Fruit fly (Drosophila melanogaster) whole organism, prepupa: ENCODE results near the gene strat.

Source experiments
- CG10631 ChIP-seq: fragments of 200-800 bp; sonication (Bioruptor generic); optimal IDR thresholded peaks from 2 replicates; lab custom pipeline; 2016; ENCODE audit warnings: missing biosample characterization, missing genetic modification characterization
- CG10669 ChIP-seq: fragments of 200-800 bp; sonication (Bioruptor generic); optimal IDR thresholded peaks from 3 replicates; lab custom pipeline; 2018; ENCODE audit warnings: missing biosample characterization, mild to moderate bottlenecking, missing genetic modification characterization, moderate library complexity
- CG11294 ChIP-seq: fragments of 200-800 bp; sonication (Bioruptor generic); IDR thresholded peaks from 2 replicates; pipeline ENCODE4 v1.3.6; 2022; ENCODE audit warnings: missing biosample characterization, missing genetic modification characterization
- CG11902 ChIP-seq: fragments of 200-800 bp; sonication (Bioruptor generic); optimal IDR thresholded peaks from 3 replicates; lab custom pipeline; 2016; ENCODE audit warnings: missing biosample characterization, missing genetic modification characterization
- CG15336 ChIP-seq: fragments of 200-800 bp; sonication (Bioruptor generic); IDR thresholded peaks from 2 replicates; pipeline ENCODE4 v1.3.6; 2022; ENCODE audit warnings: missing biosample characterization, missing genetic modification characterization
- CG1621 ChIP-seq: fragments of 200-800 bp; sonication (Bioruptor generic); optimal IDR thresholded peaks from 3 replicates; lab custom pipeline; 2018; ENCODE audit warnings: missing biosample characterization, mild to moderate bottlenecking, missing genetic modification characterization
- CG16779 ChIP-seq: fragments of 200-800 bp; sonication (Bioruptor generic); optimal IDR thresholded peaks from 3 replicates; lab custom pipeline; 2017; ENCODE audit warnings: missing biosample characterization, mild to moderate bottlenecking, missing genetic modification characterization
- CG32006 ChIP-seq: fragments of 200-800 bp; sonication (Bioruptor generic); optimal IDR thresholded peaks from 3 replicates; lab custom pipeline; 2017; ENCODE audit warnings: missing biosample characterization, mild to moderate bottlenecking, missing genetic modification characterization
- CG34406 ChIP-seq: fragments of 200-800 bp; sonication (Bioruptor generic); optimal IDR thresholded peaks from 3 replicates; lab custom pipeline; 2016; ENCODE audit warnings: missing biosample characterization, missing genetic modification characterization
- CG3919 ChIP-seq: fragments of 200-800 bp; sonication (Bioruptor generic); optimal IDR thresholded peaks from 3 replicates; lab custom pipeline; 2016; ENCODE audit warnings: missing biosample characterization, missing genetic modification characterization
- CG4318 ChIP-seq: fragments of 200-800 bp; sonication (Bioruptor generic); optimal IDR thresholded peaks from 3 replicates; lab custom pipeline; 2017; ENCODE audit warnings: missing biosample characterization, mild to moderate bottlenecking, missing genetic modification characterization
- CG6792 ChIP-seq: fragments of 200-800 bp; sonication (Bioruptor generic); optimal IDR thresholded peaks from 3 replicates; lab custom pipeline; 2016; ENCODE audit warnings: missing biosample characterization, missing genetic modification characterization
- CG6808 ChIP-seq: fragments of 200-800 bp; sonication (Bioruptor generic); optimal IDR thresholded peaks from 3 replicates; lab custom pipeline; 2017; ENCODE audit warnings: missing biosample characterization, missing genetic modification characterization, mild to moderate bottlenecking, moderate library complexity, missing genetic modification reagents
- CG6854 ChIP-seq: fragments of 200-800 bp; sonication (Bioruptor generic); optimal IDR thresholded peaks from 2 replicates; lab custom pipeline; 2017; ENCODE audit warnings: missing biosample characterization, mild to moderate bottlenecking, missing genetic modification characterization
- CG7368 ChIP-seq: fragments of 200-800 bp; sonication (Bioruptor generic); optimal IDR thresholded peaks from 3 replicates; lab custom pipeline; 2016; ENCODE audit warnings: missing biosample characterization, missing genetic modification characterization
- CG8119 ChIP-seq: fragments of 200-800 bp; sonication (Bioruptor generic); IDR thresholded peaks from 3 replicates; pipeline ENCODE4 v1.3.6; 2022; ENCODE audit warnings: missing biosample characterization, missing genetic modification characterization
- CG8319 ChIP-seq: fragments of 200-800 bp; sonication (Bioruptor generic); optimal IDR thresholded peaks from 3 replicates; lab custom pipeline; 2016; ENCODE audit warnings: missing biosample characterization, missing genetic modification characterization
- CG9139 ChIP-seq: fragments of 200-800 bp; sonication (Bioruptor generic); optimal IDR thresholded peaks from 3 replicates; lab custom pipeline; 2017; ENCODE audit warnings: missing biosample characterization, mild to moderate bottlenecking, missing genetic modification characterization
- Eip78C ChIP-seq: fragments of 200-800 bp; sonication (Bioruptor generic); peaks from one replicate; lab custom pipeline; 2016; ENCODE audit warnings: missing biosample characterization, missing genetic modification characterization
- Eip93F ChIP-seq: fragments of 200-800 bp; sonication (Bioruptor generic); optimal IDR thresholded peaks from 2 replicates; lab custom pipeline; 2016; ENCODE audit warnings: missing biosample characterization, mild to moderate bottlenecking, missing genetic modification characterization
- Ets21C ChIP-seq: fragments of 200-800 bp; sonication (Bioruptor generic); optimal IDR thresholded peaks from 3 replicates; lab custom pipeline; 2016; ENCODE audit warnings: missing biosample characterization, missing genetic modification characterization
- Ets96B ChIP-seq: fragments of 200-800 bp; optimal IDR thresholded peaks from 2 replicates; lab custom pipeline; 2019; ENCODE audit warnings: missing biosample characterization, mild to moderate bottlenecking, missing genetic modification characterization, moderate library complexity
- Gug ChIP-seq: fragments of 200-800 bp; sonication (Bioruptor generic); IDR thresholded peaks from 2 replicates; pipeline ENCODE4 v1.3.6; 2022; ENCODE audit warnings: missing biosample characterization, missing genetic modification characterization
- Hr38 ChIP-seq: sonication (Bioruptor generic); optimal IDR thresholded peaks from 2 replicates; lab custom pipeline; 2016; ENCODE audit warnings: missing biosample characterization, missing genetic modification characterization
- Hr39 ChIP-seq: fragments of 200-800 bp; sonication (Bioruptor generic); optimal IDR thresholded peaks from 2 replicates; lab custom pipeline; 2016; ENCODE audit warnings: missing biosample characterization, missing genetic modification characterization
- Hr4 ChIP-seq: fragments of 200-800 bp; sonication (Bioruptor generic); optimal IDR thresholded peaks from 3 replicates; lab custom pipeline; 2016; ENCODE audit warnings: missing biosample characterization, missing genetic modification characterization
- Lpt ChIP-seq: fragments of 200-800 bp; sonication (Bioruptor generic); optimal IDR thresholded peaks from 3 replicates; lab custom pipeline; 2016; ENCODE audit warnings: missing biosample characterization, missing genetic modification characterization
- OdsH ChIP-seq: fragments of 200-800 bp; sonication (Bioruptor generic); optimal IDR thresholded peaks from 3 replicates; lab custom pipeline; 2016; ENCODE audit warnings: missing biosample characterization, missing genetic modification characterization
- Smox ChIP-seq: fragments of 200-800 bp; sonication (Bioruptor generic); optimal IDR thresholded peaks from 3 replicates; lab custom pipeline; 2016; ENCODE audit warnings: missing biosample characterization, missing genetic modification characterization
- Sox102F ChIP-seq: fragments of 200-800 bp; sonication (Bioruptor generic); optimal IDR thresholded peaks from 2 replicates; lab custom pipeline; 2016; ENCODE audit warnings: missing biosample characterization, mild to moderate bottlenecking, missing genetic modification characterization
- Sox14 ChIP-seq: fragments of 200-800 bp; sonication (Bioruptor generic); optimal IDR thresholded peaks from 3 replicates; lab custom pipeline; 2016; ENCODE audit warnings: missing biosample characterization, missing genetic modification characterization
- Sox15 ChIP-seq: fragments of 200-800 bp; sonication (Bioruptor generic); optimal IDR thresholded peaks from 3 replicates; lab custom pipeline; 2016; ENCODE audit warnings: missing biosample characterization, missing genetic modification characterization
- achi ChIP-seq: fragments of 200-800 bp; sonication (Bioruptor generic); optimal IDR thresholded peaks from 3 replicates; lab custom pipeline; 2016; ENCODE audit warnings: missing biosample characterization, missing genetic modification characterization
- acj6 ChIP-seq: fragments of 200-800 bp; sonication (Bioruptor generic); optimal IDR thresholded peaks from 3 replicates; lab custom pipeline; 2016; ENCODE audit warnings: missing biosample characterization, missing genetic modification characterization
- cyc ChIP-seq: fragments of 200-800 bp; sonication (Bioruptor generic); optimal IDR thresholded peaks from 3 replicates; lab custom pipeline; 2016; ENCODE audit warnings: missing biosample characterization, missing genetic modification characterization
- dac ChIP-seq: fragments of 200-800 bp; sonication (Bioruptor generic); optimal IDR thresholded peaks from 2 replicates; lab custom pipeline; 2017; ENCODE audit warnings: missing biosample characterization, mild to moderate bottlenecking, missing genetic modification characterization
- dsx ChIP-seq: fragments of 200-800 bp; optimal IDR thresholded peaks from 3 replicates; lab custom pipeline; 2019; ENCODE audit warnings: missing biosample characterization, mild to moderate bottlenecking, missing genetic modification characterization, moderate library complexity; ENCODE audit not compliant: poor library complexity, severe bottlenecking
- eg ChIP-seq: fragments of 200-800 bp; sonication (Bioruptor generic); IDR thresholded peaks from 3 replicates; pipeline ENCODE4 v1.3.6; 2022; ENCODE audit warnings: missing biosample characterization, missing genetic modification characterization
- esn ChIP-seq: fragments of 200-800 bp; sonication (Bioruptor generic); optimal IDR thresholded peaks from 2 replicates; lab custom pipeline; 2016; ENCODE audit warnings: missing biosample characterization, mild to moderate bottlenecking, missing genetic modification characterization, moderate library complexity
- fd59A ChIP-seq: fragments of 200-800 bp; sonication (Bioruptor generic); optimal IDR thresholded peaks from 2 replicates; lab custom pipeline; 2017; ENCODE audit warnings: missing biosample characterization, mild to moderate bottlenecking, missing genetic modification characterization, missing genetic modification reagents
- fd85E ChIP-seq: fragments of 200-800 bp; sonication (Bioruptor generic); optimal IDR thresholded peaks from 3 replicates; lab custom pipeline; 2016; ENCODE audit warnings: missing biosample characterization, missing genetic modification characterization
- fkh ChIP-seq: fragments of 200-800 bp; sonication (Bioruptor generic); optimal IDR thresholded peaks from 3 replicates; lab custom pipeline; 2017; ENCODE audit warnings: missing biosample characterization, mild to moderate bottlenecking, missing genetic modification characterization, moderate library complexity
- lz ChIP-seq: fragments of 200-800 bp; sonication (Bioruptor generic); optimal IDR thresholded peaks from 3 replicates; lab custom pipeline; 2016; ENCODE audit warnings: missing biosample characterization, missing genetic modification characterization
- pdm3 ChIP-seq: fragments of 200-800 bp; sonication (Bioruptor generic); optimal IDR thresholded peaks from 3 replicates; lab custom pipeline; 2016; ENCODE audit warnings: missing biosample characterization, missing genetic modification characterization
- spab ChIP-seq: fragments of 200-800 bp; sonication (Bioruptor generic); optimal IDR thresholded peaks from 2 replicates; lab custom pipeline; 2017; ENCODE audit warnings: missing biosample characterization, mild to moderate bottlenecking, missing genetic modification characterization, missing genetic modification reagents
- ss ChIP-seq, 2 experiments: fragments of 200-800 bp; sonication (Bioruptor generic); optimal IDR thresholded peaks; 2 replicates in 1 of 2; 3 replicates in 1 of 2; lab custom pipeline; 2017 to 2018; ENCODE audit warnings: mild to moderate bottlenecking in 2 of 2, missing biosample characterization in 2 of 2, missing genetic modification characterization in 2 of 2, moderate library complexity in 1 of 2
- topi ChIP-seq: fragments of 200-800 bp; sonication (Bioruptor generic); optimal IDR thresholded peaks from 3 replicates; lab custom pipeline; 2016; ENCODE audit warnings: missing biosample characterization, missing genetic modification characterization
- vri ChIP-seq: fragments of 200-800 bp; sonication (Bioruptor generic); optimal IDR thresholded peaks from 3 replicates; lab custom pipeline; 2016; ENCODE audit warnings: missing biosample characterization, mild to moderate bottlenecking, missing genetic modification characterization

strat gene

dm6 chr2L:8277561-8278201 is 42.4 kb upstream of the strat start (continued):
- TF ChIP-seq CG11294 (GFP tag; lab: Robert Waterston, UW) (peak; percentile 99), Hr4 (peak; percentile 99), fkh (GFP tag; lab: Kevin White, UChicago) (peak; percentile 65), CG10669 (GFP tag; lab: Kevin White, UChicago) (peak; percentile 97), achi (GFP tag; lab: Kevin White, UChicago) (peak; percentile 99), CG4318 (GFP tag; lab: Kevin White, UChicago) (peak; percentile 95), vri (GFP tag; lab: Kevin White, UChicago) (peak; percentile 98), CG6792 (GFP tag; lab: Kevin White, UChicago) (peak; percentile 99), spab (peak; percentile 98)

- TF ChIP-seq CG6808 (GFP tag; lab: Kevin White, UChicago): peak; percentile 88
- peak; percentile 75 for TF ChIP-seq Lpt (GFP tag; lab: Kevin White, UChicago)
- TF ChIP-seq CG11902 (GFP tag; lab: Kevin White, UChicago): peak; percentile 78
- peak; percentile 80 for TF ChIP-seq CG8319 (GFP tag; lab: Kevin White, UChicago)
- peak; percentile 89 for TF ChIP-seq pdm3
- TF ChIP-seq spab: peak; percentile 89
- TF ChIP-seq CG15336 (GFP tag; lab: Robert Waterston, UW): peak; percentile 77
- TF ChIP-seq Gug (GFP tag; lab: Robert Waterston, UW): peak; percentile 75
- TF ChIP-seq Hr39: peak; percentile 95
- no peak for TF ChIP-seq fkh (GFP tag; lab: Kevin White, UChicago)
- TF ChIP-seq esn (GFP tag; lab: Kevin White, UChicago): peak; percentile 97
- peak; percentile 95 for TF ChIP-seq Eip93F (GFP tag; lab: Kevin White, UChicago)
- TF ChIP-seq CG9139 (GFP tag; lab: Kevin White, UChicago): peak; percentile 85
- TF ChIP-seq CG16779 (tag; lab: Kevin White, UChicago): peak; percentile 74
- TF ChIP-seq eg (GFP tag; lab: Robert Waterston, UW): peak; percentile 72
- TF ChIP-seq Smox (GFP tag; lab: Kevin White, UChicago): peak; percentile 96
- peak; percentile 86 for TF ChIP-seq CG34406 (GFP tag; lab: Kevin White, UChicago)
- peak; percentile 83 for TF ChIP-seq CG8119
- peak; percentile 76 for TF ChIP-seq Sox15 (GFP tag; lab: Kevin White, UChicago)
- peak; percentile 93 for TF ChIP-seq Ets96B (tag; lab: Kevin White, UChicago)
- TF ChIP-seq Ets21C (GFP tag; lab: Kevin White, UChicago): peak; percentile 90
- peak; percentile 57 for TF ChIP-seq Hr4
- peak; percentile 97 for TF ChIP-seq Eip78C
- TF ChIP-seq topi (GFP tag; lab: Kevin White, UChicago): peak; percentile 96
- peak; percentile 54 for TF ChIP-seq fd85E (GFP tag; lab: Kevin White, UChicago)
- TF ChIP-seq fd59A: peak; percentile 92
- TF ChIP-seq CG10631 (GFP tag; lab: Kevin White, UChicago): peak; percentile 94
- peak; percentile 92 for TF ChIP-seq CG6854 (GFP tag; lab: Kevin White, UChicago)
- TF ChIP-seq Hr38 (GFP tag; lab: Kevin White, UChicago): no peak
- peak; percentile 93 for TF ChIP-seq CG3919
- TF ChIP-seq OdsH (GFP tag; lab: Kevin White, UChicago): peak; percentile 90
- TF ChIP-seq dac (GFP tag; lab: Kevin White, UChicago): peak; percentile 40
- TF ChIP-seq CG7368 (GFP tag; lab: Kevin White, UChicago): peak; percentile 89
- TF ChIP-seq Sox102F (GFP tag; lab: Kevin White, UChicago): peak; percentile 96
- TF ChIP-seq CG1621 (tag; lab: Kevin White, UChicago): peak; percentile 92
- TF ChIP-seq dsx (GFP tag; lab: Kevin White, UChicago): peak; percentile 92
- peak; percentile 96 for TF ChIP-seq lz (GFP tag; lab: Kevin White, UChicago)
- TF ChIP-seq cyc (GFP tag; lab: Kevin White, UChicago): peak; percentile 95
- TF ChIP-seq acj6 (GFP tag; lab: Kevin White, UChicago): peak; percentile 93
- peak; percentile 79 for TF ChIP-seq CG32006
- TF ChIP-seq Sox14 (GFP tag; lab: Kevin White, UChicago): peak; percentile 94
- TF ChIP-seq ss (GFP tag; optimal IDR thresholded peaks at IDR 0.05; lab: Kevin White, UChicago): peak; percentile 85 to 91
Measured at dm6 chr2L:8279400-8280065, 40.6 kb upstream of the strat start.
